Worm (Caenorhabditis elegans) whole organism, dauer: ENCODE measurements around the gene E01G6.2.

Experiments used
- unc-62 ChIP-seq: sonication (generic microtip); optimal IDR thresholded peaks from 2 replicates; lab custom pipeline; 2017; ENCODE audit warnings: missing biosample characterization, missing genetic modification reagents, missing genetic modification characterization

Gene E01G6.2

ce11 chrX:12256594-12257048, at the start of gene E01G6.2:
Gene E01G6.2 (plus strand): TSS chrX:12256644.
- no peak for TF ChIP-seq unc-62 (GFP tag; lab: Kevin White, UChicago)

- TF ChIP-seq unc-62 (GFP tag; lab: Kevin White, UChicago): no peak
Observed at ce11 chrX:12207078-12207477, 49.4 kb upstream of the E01G6.2 start.

ce11 chrX:12210145-12211032, 46.1 kb upstream of the E01G6.2 start:
- TF ChIP-seq unc-62 (GFP tag; lab: Kevin White, UChicago): no peak

ce11 chrX:12212801-12213200, 43.6 kb upstream of the E01G6.2 start, which contains the start of gene cab-1:
Gene cab-1 (minus strand): TSS chrX:12212901.
- TF ChIP-seq unc-62 (GFP tag; lab: Kevin White, UChicago): no peak

ce11 chrX:12216943-12217342, 39.5 kb upstream of the E01G6.2 start, which contains the start of gene C23H4.8:
Gene C23H4.8 (plus strand): TSS chrX:12217243.
- TF ChIP-seq unc-62 (GFP tag; lab: Kevin White, UChicago): no peak

ce11 chrX:12219477-12219876, 37.0 kb upstream of the E01G6.2 start, which contains the start of gene cest-8:
Gene cest-8 (plus strand): TSS chrX:12219660.
- no peak for TF ChIP-seq unc-62 (GFP tag; lab: Kevin White, UChicago)

- TF ChIP-seq unc-62 (GFP tag; lab: Kevin White, UChicago): no peak
Observed at ce11 chrX:12221817-12222216, 34.6 kb upstream of the E01G6.2 start, which contains the start of gene cest-9.2. Gene cest-9.2 (plus strand): TSS chrX:12222117.

ce11 chrX:12222723-12223122, 33.7 kb upstream of the E01G6.2 start:
- TF ChIP-seq unc-62 (GFP tag; lab: Kevin White, UChicago): no peak

- no peak for TF ChIP-seq unc-62 (GFP tag; lab: Kevin White, UChicago)
Observed at ce11 chrX:12225970-12226369, 30.5 kb upstream of the E01G6.2 start, which contains the start of gene cest-9.1. Gene cest-9.1 (plus strand): TSS chrX:12226182.

ce11 chrX:12227130-12227529, 29.3 kb upstream of the E01G6.2 start:
- no peak for TF ChIP-seq unc-62 (GFP tag; lab: Kevin White, UChicago)

ce11 chrX:12229651-12230050, 26.8 kb upstream of the E01G6.2 start, which contains the start of gene cest-7:
Gene cest-7 (plus strand): TSS chrX:12229951.
- no peak for TF ChIP-seq unc-62 (GFP tag; lab: Kevin White, UChicago)

- TF ChIP-seq unc-62 (GFP tag; lab: Kevin White, UChicago): no peak
Observed at ce11 chrX:12230357-12230756, 26.1 kb upstream of the E01G6.2 start.

ce11 chrX:12234424-12234823, 22.0 kb upstream of the E01G6.2 start:
- no peak for TF ChIP-seq unc-62 (GFP tag; lab: Kevin White, UChicago)

ce11 chrX:12235388-12235787, 21.1 kb upstream of the E01G6.2 start, which contains the start of gene C23H4.6:
Gene C23H4.6 (plus strand): TSS chrX:12235606.
- TF ChIP-seq unc-62 (GFP tag; lab: Kevin White, UChicago): no peak

- TF ChIP-seq unc-62 (GFP tag; lab: Kevin White, UChicago): no peak
Observed at ce11 chrX:12241457-12241856, 15.0 kb upstream of the E01G6.2 start, which contains the start of gene cest-3. Gene cest-3 (plus strand): TSS chrX:12241646.

- TF ChIP-seq unc-62 (GFP tag; lab: Kevin White, UChicago): no peak
Observed at ce11 chrX:12242902-12243301, 13.5 kb upstream of the E01G6.2 start.
